Fruit fly (Drosophila melanogaster) whole organism: ENCODE data around the gene CG10993.

ENCODE experiments used
- CG8478 ChIP-seq: fragments of >200 bp; optimal IDR thresholded peaks from 2 replicates; lab custom pipeline; 2018; ENCODE audit warnings: inconsistent platforms
- Dll ChIP-seq: fragments of >200 bp; optimal IDR thresholded peaks from 2 replicates; lab custom pipeline; 2017
- EcR ChIP-seq, 2 experiments: fragments of >200 bp; optimal IDR thresholded peaks; 2 replicates each; lab custom pipeline; 2017; ENCODE audit warnings: missing biosample characterization in 2 of 2, missing genetic modification characterization in 2 of 2, missing genetic modification reagents in 2 of 2
- pan ChIP-seq: fragments of >200 bp; optimal IDR thresholded peaks from 2 replicates; lab custom pipeline; 2017
- psq ChIP-seq: fragments of >200 bp; optimal IDR thresholded peaks from 2 replicates; lab custom pipeline; 2017
- usp ChIP-seq: fragments of >200 bp; optimal IDR thresholded peaks from 2 replicates; lab custom pipeline; 2017; ENCODE audit warnings: missing biosample characterization, missing genetic modification characterization, mixed read lengths

DNA sequence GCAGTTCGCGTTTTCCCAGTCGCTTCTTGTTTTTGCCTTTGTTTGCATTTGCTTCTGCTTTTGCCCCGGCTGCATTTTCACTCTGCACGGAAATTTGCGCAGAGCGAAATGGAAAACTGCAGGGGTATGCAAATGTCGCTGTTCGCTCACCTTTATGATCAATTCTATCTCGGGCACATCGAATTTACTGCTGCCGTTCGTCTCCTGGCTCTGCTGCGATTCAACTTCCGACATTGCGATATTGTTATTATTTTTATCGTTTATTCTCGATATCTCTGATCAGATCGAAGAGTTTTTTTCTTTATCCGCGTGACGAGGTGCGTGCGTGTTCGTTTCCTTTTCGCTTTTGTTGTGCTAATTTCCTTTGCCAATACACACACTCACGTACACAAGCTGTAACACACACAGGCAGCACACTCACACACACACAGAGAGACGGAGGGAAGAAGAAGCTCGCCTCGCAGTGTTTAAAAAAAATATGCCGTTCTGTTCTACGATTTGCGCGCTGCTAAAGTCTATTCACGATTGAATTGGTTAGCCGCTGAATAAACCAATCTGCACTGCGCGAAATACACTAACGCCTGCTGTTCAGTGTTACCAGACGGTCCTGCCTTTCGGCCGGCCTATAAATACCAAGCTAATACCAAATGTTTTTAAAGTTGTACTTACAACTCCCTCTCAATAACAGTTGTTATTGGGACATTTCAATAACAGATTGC lies 31.0 kb upstream of the CG10993 start, which contains the start of gene Clic:
- no peak for TF ChIP-seq CG8478 (lab: Kevin White, UChicago)
- TF ChIP-seq psq (lab: Kevin White, UChicago): no peak
- TF ChIP-seq Dll (lab: Kevin White, UChicago): no peak
- TF ChIP-seq usp (GFP tag; lab: Kevin White, UChicago): no peak
- no peak for TF ChIP-seq pan (lab: Kevin White, UChicago)
- no peak for TF ChIP-seq EcR (GFP tag; optimal IDR thresholded peaks at IDR 0.05; lab: Kevin White, UChicago)
